Worm (Caenorhabditis elegans) whole organism, L4 larva: ENCODE measurements around the gene nfya-1.

ENCODE experiments used
- ZK546.5 ChIP-seq, 2 experiments: sonication (generic microtip); optimal IDR thresholded peaks; 2 replicates each; lab custom pipeline; 2017; ENCODE audit warnings: missing biosample characterization in 2 of 2, missing genetic modification characterization in 2 of 2
- dpl-1 ChIP-seq: fragments of 150-350 bp; optimal IDR thresholded peaks from 2 replicates; lab custom pipeline; 2014; ENCODE audit warnings: missing biosample characterization, missing genetic modification reagents, missing genetic modification characterization
- nhr-11 ChIP-seq: fragments of 150-350 bp; optimal IDR thresholded peaks from 2 replicates; lab custom pipeline; 2014; ENCODE audit warnings: missing biosample characterization, missing genetic modification characterization

- TF ChIP-seq nhr-11 (tag; lab: Kevin White, UChicago) (no peak), ZK546.5 (tag; optimal IDR thresholded peaks at IDR 0.05; lab: Kevin White, UChicago) (no peak), dpl-1 (GFP tag; lab: Kevin White, UChicago) (no peak)
These were observed 46.1 kb upstream of the nfya-1 start for ce11 chrX:11992778-11993177.
